Fruit fly (Drosophila melanogaster): ENCODE results near the gene Or98b.

DNA sequence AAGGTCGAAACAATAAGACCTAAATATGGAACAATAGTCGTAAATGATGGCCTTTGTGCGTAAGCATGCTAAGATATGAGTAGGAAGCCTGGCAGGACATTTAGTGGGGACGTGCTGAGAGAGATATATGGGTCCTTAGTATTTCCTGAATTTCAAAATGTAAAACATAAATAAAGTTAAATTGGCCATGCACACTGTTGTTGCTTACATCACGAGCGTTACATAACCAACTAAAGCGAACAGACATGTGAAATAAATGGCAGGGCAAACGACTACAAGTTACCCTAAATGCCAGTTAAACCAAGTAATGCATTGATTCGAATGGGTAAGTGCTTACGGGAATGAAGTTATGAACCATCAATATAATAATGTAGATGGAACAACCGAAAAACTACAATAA, 23.7 kb downstream of the Or98b start:
- no peak for TF ChIP-seq Clk (GFP tag; optimal IDR thresholded peaks at IDR 0.05)
- TF ChIP-seq ovo (GFP tag; optimal IDR thresholded peaks at IDR 0.05), result no peak
- TF ChIP-seq Mnt (GFP tag; optimal IDR thresholded peaks at IDR 0.05), result no peak
- TF ChIP-seq kay (GFP tag; ENCODE audit: borderline replicate concordance), result no peak
- no peak for TF ChIP-seq CG11617 (GFP tag; optimal IDR thresholded peaks at IDR 0.05)
- TF ChIP-seq cic (GFP tag; optimal IDR thresholded peaks at IDR 0.05), result no peak
- TF ChIP-seq CG12768 (GFP tag; optimal IDR thresholded peaks at IDR 0.05), result no peak
- no peak for TF ChIP-seq CG1620 (GFP tag; optimal IDR thresholded peaks at IDR 0.05)
- TF ChIP-seq CG33017 (tag; optimal IDR thresholded peaks at IDR 0.05), result no peak

Data from whole organism, adult.